Fruit fly (Drosophila melanogaster) whole organism, embryonic: ENCODE results near the gene CG13667.

Source experiments
- Awh ChIP-seq: fragments of 200-800 bp; sonication (Bioruptor generic); IDR thresholded peaks from 2 replicates; pipeline ENCODE4, ENCODE4 v1.3.6; 2022; ENCODE audit warnings: missing biosample characterization, missing genetic modification characterization
- CG10565 ChIP-seq: fragments of 200-800 bp; sonication (Bioruptor generic); optimal IDR thresholded peaks from 3 replicates; lab custom pipeline; 2016; ENCODE audit warnings: missing biosample characterization, mild to moderate bottlenecking, missing genetic modification characterization
- CG12299 ChIP-seq: fragments of 200-800 bp; sonication (Bioruptor generic); optimal IDR thresholded peaks from 2 replicates; lab custom pipeline; 2018; ENCODE audit warnings: missing biosample characterization, mild to moderate bottlenecking, missing genetic modification characterization
- CG13775 ChIP-seq: fragments of 200-800 bp; sonication (Bioruptor generic); optimal IDR thresholded peaks from 3 replicates; lab custom pipeline; 2017; ENCODE audit warnings: missing biosample characterization, mild to moderate bottlenecking, missing genetic modification characterization
- CG16779 ChIP-seq: fragments of 200-800 bp; sonication (Bioruptor generic); IDR thresholded peaks from 2 replicates; pipeline ENCODE4 v1.3.6; 2022; ENCODE audit warnings: missing biosample characterization, missing genetic modification characterization
- CG17385 ChIP-seq: fragments of 200-800 bp; sonication (Bioruptor generic); optimal IDR thresholded peaks from 3 replicates; lab custom pipeline; 2018; ENCODE audit warnings: missing biosample characterization, mild to moderate bottlenecking, missing genetic modification characterization
- CG33213 ChIP-seq: fragments of 200-800 bp; sonication (Bioruptor generic); optimal IDR thresholded peaks from 3 replicates; lab custom pipeline; 2016; ENCODE audit warnings: missing biosample characterization, missing genetic modification characterization
- CG34376 ChIP-seq: fragments of 200-800 bp; sonication (Bioruptor generic); optimal IDR thresholded peaks from 2 replicates; lab custom pipeline; 2018; ENCODE audit warnings: missing biosample characterization, mild to moderate bottlenecking, missing genetic modification characterization
- CG43689 ChIP-seq: fragments of 200-800 bp; sonication (Bioruptor generic); IDR thresholded peaks from 2 replicates; pipeline ENCODE4 v1.3.6; 2022; ENCODE audit warnings: missing biosample characterization, missing genetic modification characterization
- CG6689 ChIP-seq: fragments of 200-800 bp; sonication (Bioruptor generic); IDR thresholded peaks from 2 replicates; pipeline ENCODE4 v1.3.6; 2022; ENCODE audit warnings: missing biosample characterization, missing genetic modification characterization
- CG6813 ChIP-seq: fragments of 200-800 bp; sonication (Bioruptor generic); optimal IDR thresholded peaks from 2 replicates; lab custom pipeline; 2017; ENCODE audit warnings: missing biosample characterization, missing genetic modification characterization, mild to moderate bottlenecking, moderate library complexity, missing genetic modification reagents
- CG8765 ChIP-seq: fragments of 200-800 bp; sonication (Bioruptor generic); IDR thresholded peaks from 2 replicates; pipeline ENCODE4 v1.3.6; 2022; ENCODE audit warnings: missing biosample characterization, missing genetic modification characterization
- CG8924 ChIP-seq: fragments of 200-800 bp; optimal IDR thresholded peaks from 3 replicates; lab custom pipeline; 2019; ENCODE audit warnings: missing biosample characterization, mild to moderate bottlenecking, missing genetic modification characterization, moderate library complexity
- CG9437 ChIP-seq: fragments of 200-800 bp; sonication (Bioruptor generic); optimal IDR thresholded peaks from 2 replicates; lab custom pipeline; 2018; ENCODE audit warnings: missing biosample characterization, mild to moderate bottlenecking, missing genetic modification characterization
- CG9876 ChIP-seq: fragments of 200-800 bp; sonication (Bioruptor generic); optimal IDR thresholded peaks from 2 replicates; lab custom pipeline; 2016; ENCODE audit warnings: missing biosample characterization, missing genetic modification characterization
- D19A ChIP-seq: fragments of 200-800 bp; optimal IDR thresholded peaks from 3 replicates; lab custom pipeline; 2019; ENCODE audit warnings: missing biosample characterization, mild to moderate bottlenecking, missing genetic modification characterization, moderate library complexity
- Fer1 ChIP-seq: fragments of 200-800 bp; sonication (Bioruptor generic); optimal IDR thresholded peaks from 2 replicates; lab custom pipeline; 2017; ENCODE audit warnings: missing biosample characterization, mild to moderate bottlenecking, missing genetic modification characterization
- HLH54F ChIP-seq: fragments of 200-800 bp; sonication (Bioruptor generic); optimal IDR thresholded peaks from 3 replicates; lab custom pipeline; 2016; ENCODE audit warnings: missing biosample characterization, missing genetic modification characterization
- Hmx ChIP-seq: fragments of 200-800 bp; sonication (Bioruptor generic); optimal IDR thresholded peaks from 2 replicates; lab custom pipeline; 2016; ENCODE audit warnings: missing biosample characterization, missing genetic modification characterization
- Hr3 ChIP-seq: fragments of 200-800 bp; sonication (Bioruptor generic); optimal IDR thresholded peaks from 3 replicates; lab custom pipeline; 2016; ENCODE audit warnings: missing biosample characterization, missing genetic modification characterization
- Kr ChIP-seq: fragments of 200-800 bp; sonication (Bioruptor generic); optimal IDR thresholded peaks from 2 replicates; lab custom pipeline; 2017; ENCODE audit warnings: missing biosample characterization, mild to moderate bottlenecking, missing genetic modification characterization
- MBD-R2 ChIP-seq: fragments of 200-800 bp; sonication (Bioruptor generic); IDR thresholded peaks from 2 replicates; pipeline ENCODE4 v1.3.6; 2022; ENCODE audit warnings: missing biosample characterization, missing genetic modification characterization
- MESR4 ChIP-seq: fragments of 200-800 bp; sonication (Bioruptor generic); optimal IDR thresholded peaks from 2 replicates; lab custom pipeline; 2018; ENCODE audit warnings: missing biosample characterization, mild to moderate bottlenecking, missing genetic modification characterization, moderate library complexity
- Meics ChIP-seq: fragments of 200-800 bp; sonication (Bioruptor generic); optimal IDR thresholded peaks from 2 replicates; lab custom pipeline; 2017; ENCODE audit warnings: missing biosample characterization, mild to moderate bottlenecking, missing genetic modification characterization
- NFAT ChIP-seq: fragments of 200-800 bp; sonication (Bioruptor generic); IDR thresholded peaks from 2 replicates; pipeline ENCODE4 v1.3.6; 2022; ENCODE audit warnings: missing biosample characterization, missing genetic modification characterization
- NK7.1 ChIP-seq: fragments of 200-800 bp; sonication (Bioruptor generic); optimal IDR thresholded peaks from 3 replicates; lab custom pipeline; 2016; ENCODE audit warnings: missing biosample characterization, missing genetic modification characterization
- Nf-YC ChIP-seq: fragments of 200-800 bp; optimal IDR thresholded peaks from 3 replicates; lab custom pipeline; 2019; ENCODE audit warnings: missing biosample characterization, mild to moderate bottlenecking, missing genetic modification characterization, moderate library complexity
- Oli ChIP-seq: fragments of 200-800 bp; sonication (Bioruptor generic); optimal IDR thresholded peaks from 2 replicates; lab custom pipeline; 2018; ENCODE audit warnings: missing biosample characterization, mild to moderate bottlenecking, missing genetic modification characterization, moderate library complexity
- TFAM ChIP-seq: fragments of 200-800 bp; sonication (Bioruptor generic); optimal IDR thresholded peaks from 2 replicates; lab custom pipeline; 2017; ENCODE audit warnings: missing biosample characterization, missing genetic modification characterization, inconsistent platforms
- Usf ChIP-seq: fragments of 200-800 bp; sonication (Bioruptor generic); optimal IDR thresholded peaks from 2 replicates; lab custom pipeline; 2017; ENCODE audit warnings: missing genotype, missing biosample characterization, missing genetic modification characterization
- ap ChIP-seq: fragments of 200-800 bp; sonication (Bioruptor generic); IDR thresholded peaks from 2 replicates; pipeline ENCODE4 v1.3.6; 2022; ENCODE audit warnings: missing biosample characterization, missing genetic modification characterization
- br ChIP-seq: fragments of >200 bp; optimal IDR thresholded peaks from 2 replicates; lab custom pipeline; 2017
- cas ChIP-seq: fragments of 200-800 bp; sonication (Bioruptor generic); IDR thresholded peaks from 2 replicates; pipeline ENCODE4 v1.3.6; 2022; ENCODE audit warnings: missing biosample characterization, missing genetic modification characterization
- dm ChIP-seq: fragments of 200-800 bp; sonication (Bioruptor generic); optimal IDR thresholded peaks from 3 replicates; lab custom pipeline; 2016; ENCODE audit warnings: missing biosample characterization, missing genetic modification characterization
- dysf ChIP-seq: fragments of 200-800 bp; sonication (Bioruptor generic); IDR thresholded peaks from 3 replicates; pipeline ENCODE4 v1.3.6; 2022; ENCODE audit warnings: missing biosample characterization, missing genetic modification characterization
- fd64A ChIP-seq: fragments of 200-800 bp; sonication (Bioruptor generic); optimal IDR thresholded peaks from 3 replicates; lab custom pipeline; 2018; ENCODE audit warnings: missing biosample characterization, mild to moderate bottlenecking, missing genetic modification characterization
- gem ChIP-seq: fragments of 200-800 bp; sonication (Bioruptor generic); optimal IDR thresholded peaks from 2 replicates; lab custom pipeline; 2019; ENCODE audit warnings: missing biosample characterization, mild to moderate bottlenecking, missing genetic modification characterization, moderate library complexity
- hth ChIP-seq: fragments of >200 bp; optimal IDR thresholded peaks from 2 replicates; lab custom pipeline; 2017; ENCODE audit warnings: inconsistent platforms
- kni ChIP-seq: fragments of 200-800 bp; sonication (Bioruptor generic); optimal IDR thresholded peaks from 3 replicates; lab custom pipeline; 2017; ENCODE audit warnings: mild to moderate bottlenecking, missing biosample characterization, missing genetic modification reagents, missing genetic modification characterization
- knrl ChIP-seq: fragments of 200-800 bp; sonication (Bioruptor generic); IDR thresholded peaks from 3 replicates; pipeline ENCODE4 v1.3.6; 2022; ENCODE audit warnings: missing biosample characterization, missing genetic modification characterization; ENCODE audit not compliant: partially characterized antibody
- lilli ChIP-seq: fragments of 200-800 bp; sonication (Bioruptor generic); optimal IDR thresholded peaks from 3 replicates; lab custom pipeline; 2016; ENCODE audit warnings: missing biosample characterization, missing genetic modification characterization
- nau ChIP-seq: fragments of 200-800 bp; sonication (Bioruptor generic); optimal IDR thresholded peaks from 3 replicates; lab custom pipeline; 2017; ENCODE audit warnings: missing biosample characterization, mild to moderate bottlenecking, missing genetic modification characterization, missing genetic modification reagents
- nerfin-1 ChIP-seq: fragments of 200-800 bp; sonication (Bioruptor generic); optimal IDR thresholded peaks from 3 replicates; lab custom pipeline; 2019; ENCODE audit warnings: missing biosample characterization, mild to moderate bottlenecking, missing genetic modification characterization, moderate library complexity
- psq ChIP-seq: fragments of 200-800 bp; sonication (Bioruptor generic); optimal IDR thresholded peaks from 2 replicates; lab custom pipeline; 2017; ENCODE audit warnings: missing biosample characterization, missing genetic modification characterization
- rib ChIP-seq: fragments of 200-800 bp; sonication (Bioruptor generic); IDR thresholded peaks from 2 replicates; pipeline ENCODE4 v1.3.6; 2022; ENCODE audit warnings: missing biosample characterization, missing genetic modification characterization
- sim ChIP-seq: fragments of 200-800 bp; sonication (Bioruptor generic); IDR thresholded peaks from 2 replicates; pipeline ENCODE4 v1.3.6; 2022; ENCODE audit warnings: missing biosample characterization, missing genetic modification characterization
- slp2 ChIP-seq: fragments of 200-800 bp; sonication (Bioruptor generic); optimal IDR thresholded peaks from 2 replicates; lab custom pipeline; 2016; ENCODE audit warnings: missing biosample characterization, missing genetic modification characterization
- stc ChIP-seq: fragments of 200-800 bp; sonication (Bioruptor generic); IDR thresholded peaks from 2 replicates; pipeline ENCODE4 v1.3.6; 2022; ENCODE audit warnings: missing biosample characterization, missing genetic modification characterization
- stwl ChIP-seq: fragments of 200-800 bp; sonication (Bioruptor generic); optimal IDR thresholded peaks from 3 replicates; lab custom pipeline; 2018; ENCODE audit warnings: missing biosample characterization, mild to moderate bottlenecking, missing genetic modification characterization, moderate library complexity

CG13667 gene

dm6 chr3L:8455015-8455908, 50.0 kb downstream of the CG13667 start (continued):
- peak; percentile 73 for TF ChIP-seq lilli (GFP tag; lab: Kevin White, UChicago)
- no peak for TF ChIP-seq stwl (tag; lab: Kevin White, UChicago)
- peak; percentile 85 for TF ChIP-seq CG13775 (GFP tag; lab: Kevin White, UChicago)
- TF ChIP-seq MESR4 (GFP tag; lab: Kevin White, UChicago), result no peak
- peak; percentile 72 for TF ChIP-seq Hr3 (GFP tag; lab: Kevin White, UChicago)
- TF ChIP-seq psq (GFP tag; lab: Kevin White, UChicago), result peak; percentile 12
- peak; percentile 85 for TF ChIP-seq Oli (tag; lab: Kevin White, UChicago)
- no peak for TF ChIP-seq hth (lab: Kevin White, UChicago)
- peak; percentile 97 for TF ChIP-seq Fer1
- peak; percentile 13; the same call in 1 of the 2 replicates for TF ChIP-seq CG43689
- peak; percentile 90 for TF ChIP-seq CG6813 (GFP tag; lab: Kevin White, UChicago)
- TF ChIP-seq MBD-R2 (GFP tag; lab: Robert Waterston, UW), result peak; percentile 47
- peak; percentile 95 for TF ChIP-seq Meics
- peak; percentile 89 for TF ChIP-seq CG12299 (tag; lab: Kevin White, UChicago)
- TF ChIP-seq Hmx (GFP tag; lab: Kevin White, UChicago), result peak; percentile 53
- TF ChIP-seq dm, result peak; percentile 29
- TF ChIP-seq CG17385 (GFP tag; lab: Kevin White, UChicago), result peak; percentile 83
- TF ChIP-seq D19A (tag; lab: Kevin White, UChicago), result peak; percentile 90
- TF ChIP-seq ap, result peak; percentile 54
- TF ChIP-seq HLH54F (GFP tag; lab: Kevin White, UChicago), result peak; percentile 17
- no peak for TF ChIP-seq br (lab: Kevin White, UChicago)
- peak; percentile 91 for TF ChIP-seq CG8924 (tag; lab: Kevin White, UChicago)
- no peak for TF ChIP-seq CG9876 (GFP tag; lab: Kevin White, UChicago)
- no peak for TF ChIP-seq CG16779
- TF ChIP-seq Awh, result peak; percentile 71
- peak; percentile 41 for TF ChIP-seq Usf
- TF ChIP-seq sim (GFP tag; lab: Robert Waterston, UW), result peak; percentile 47; the same call in 1 of the 2 replicates
- TF ChIP-seq Kr (GFP tag; lab: Kevin White, UChicago), result no peak
- peak; percentile 74 for TF ChIP-seq CG34376 (GFP tag; lab: Kevin White, UChicago)
- peak; percentile 95 for TF ChIP-seq nau (GFP tag; lab: Kevin White, UChicago)
- TF ChIP-seq kni (GFP tag; lab: Kevin White, UChicago), result no peak
- peak; percentile 93 for TF ChIP-seq gem (tag; lab: Kevin White, UChicago)
- TF ChIP-seq Nf-YC, result peak; percentile 85
- peak; percentile 18 for TF ChIP-seq TFAM (GFP tag; lab: Kevin White, UChicago)
- TF ChIP-seq CG9437 (GFP tag; lab: Kevin White, UChicago), result peak; percentile 82
- TF ChIP-seq CG8765, result peak; percentile 12; the same call in 1 of the 2 replicates
- TF ChIP-seq CG10565 (GFP tag; lab: Kevin White, UChicago), result no peak
- TF ChIP-seq NK7.1 (GFP tag; lab: Kevin White, UChicago), result peak; percentile 27
- TF ChIP-seq dysf, result peak; percentile 91
- TF ChIP-seq slp2 (GFP tag; lab: Kevin White, UChicago), result peak; percentile 39
- peak; percentile 80 for TF ChIP-seq stc
- TF ChIP-seq fd64A, result peak; percentile 56
- TF ChIP-seq CG33213 (GFP tag; lab: Kevin White, UChicago), result peak; percentile 37
- TF ChIP-seq NFAT, result peak; percentile 73
- TF ChIP-seq knrl (GFP tag; lab: Robert Waterston, UW), result no peak
- TF ChIP-seq CG6689, result peak; percentile 83
- peak; percentile 48; the same call in 1 of the 2 replicates for TF ChIP-seq rib (GFP tag; lab: Robert Waterston, UW)
- peak; percentile 67; the same call in 1 of the 2 replicates for TF ChIP-seq cas (GFP tag; lab: Robert Waterston, UW)
- peak; percentile 79 for TF ChIP-seq nerfin-1 (tag; lab: Kevin White, UChicago)
